Worm (Caenorhabditis elegans): ENCODE measurements around the gene egl-47.

ce11 chrV:9925647-9926046, 26.3 kb downstream of the egl-47 start:
- TF ChIP-seq ceh-62 (tag; optimal IDR thresholded peaks at IDR 0.05) (no peak), F49E8.2 (tag; optimal IDR thresholded peaks at IDR 0.05; ENCODE audit: borderline replicate concordance) (no peak), mxl-3 (GFP tag; optimal IDR thresholded peaks at IDR 0.05) (no peak), jun-1 (tag; optimal IDR thresholded peaks at IDR 0.05) (no peak)

All from whole organism, L4 larva.